Worm (Caenorhabditis elegans): ENCODE results near the gene K06A4.6.

DNA sequence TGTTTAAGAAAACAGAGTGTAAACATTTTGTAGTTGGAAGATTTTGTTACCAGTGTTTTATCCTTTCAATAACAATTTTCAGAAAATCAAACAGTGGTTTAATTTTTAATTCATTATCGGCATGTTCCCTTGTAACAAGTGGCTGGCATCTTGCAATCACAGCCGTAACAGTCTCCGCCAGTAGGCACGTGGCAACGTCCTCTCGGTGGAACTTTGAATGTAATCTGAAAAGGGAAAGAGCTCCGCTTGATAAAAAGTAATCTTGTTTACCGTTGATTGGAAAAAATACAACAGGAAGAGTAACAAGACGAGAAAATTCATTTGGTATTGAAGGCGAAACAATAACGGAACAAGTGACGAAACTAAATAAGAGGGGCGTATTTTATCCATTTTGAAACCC, 8.9 kb upstream of the K06A4.6 start, which contains the start of gene K06A4.10:
- no peak for TF ChIP-seq alr-1 (tag; optimal IDR thresholded peaks at IDR 0.05)
- TF ChIP-seq lin-13 (GFP tag; optimal IDR thresholded peaks at IDR 0.05) = no peak
- TF ChIP-seq elt-1 (tag; optimal IDR thresholded peaks at IDR 0.05) = no peak
- TF ChIP-seq ama-1 (optimal IDR thresholded peaks at IDR 0.05) = no peak
- TF ChIP-seq mdl-1 (tag; optimal IDR thresholded peaks at IDR 0.05) = no peak
- TF ChIP-seq ceh-82 (tag; optimal IDR thresholded peaks at IDR 0.05) = no peak
- no peak for TF ChIP-seq ZK546.5 (tag; optimal IDR thresholded peaks at IDR 0.05)
- no peak for TF ChIP-seq lsy-2 (tag; optimal IDR thresholded peaks at IDR 0.05)
- no peak for TF ChIP-seq snpc-4 (tag; optimal IDR thresholded peaks at IDR 0.05)
- TF ChIP-seq mab-5 (tag; optimal IDR thresholded peaks at IDR 0.05) = no peak
- TF ChIP-seq ztf-11 (tag; optimal IDR thresholded peaks at IDR 0.05) = no peak
- TF ChIP-seq unc-55 (GFP tag; optimal IDR thresholded peaks at IDR 0.05) = no peak
- TF ChIP-seq unc-62 (GFP tag; optimal IDR thresholded peaks at IDR 0.05) = no peak
